Worm (Caenorhabditis elegans) whole organism, L3 larva: ENCODE results near the gene sri-66.

ENCODE experiments used
- nhr-11 ChIP-seq: fragments of 150-350 bp; optimal IDR thresholded peaks from 2 replicates; lab custom pipeline; 2014; ENCODE audit warnings: missing biosample characterization, missing genetic modification characterization
- nhr-12 ChIP-seq: fragments of 150-350 bp; optimal IDR thresholded peaks from 2 replicates; lab custom pipeline; 2014; ENCODE audit warnings: missing biosample characterization, missing genetic modification characterization
- nhr-237 ChIP-seq: fragments of 150-350 bp; optimal IDR thresholded peaks from 2 replicates; lab custom pipeline; 2014; ENCODE audit warnings: missing biosample characterization, missing genetic modification characterization
- skn-1 ChIP-seq: fragments of 150-350 bp; optimal IDR thresholded peaks from 2 replicates; lab custom pipeline; 2014; ENCODE audit warnings: missing biosample characterization, missing genetic modification characterization
- unc-39 ChIP-seq: sonication (generic microtip); optimal IDR thresholded peaks from 4 replicates; lab custom pipeline; 2017; ENCODE audit warnings: missing biosample characterization, missing genetic modification characterization

DNA sequence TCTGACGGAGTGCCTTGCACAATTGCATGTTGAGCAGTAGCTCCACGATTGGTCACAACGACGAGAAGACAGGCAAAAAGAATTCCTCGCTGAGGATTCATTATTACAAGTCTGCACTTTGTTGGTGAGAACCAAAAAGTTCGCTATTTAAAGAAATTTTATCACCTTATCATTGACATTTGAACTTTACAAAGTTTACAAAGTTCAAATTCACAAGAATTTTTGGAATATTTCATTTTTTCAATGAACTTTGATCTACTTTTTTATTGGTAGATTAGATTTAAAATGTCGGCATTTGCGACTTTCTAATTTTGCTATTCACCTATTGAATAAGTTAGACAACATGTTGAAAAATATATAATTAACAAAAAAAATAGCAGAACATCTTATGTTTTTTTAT, 33.8 kb upstream of the sri-66 start, which contains the start of gene F49H6.15:
- no peak for TF ChIP-seq unc-39
- TF ChIP-seq nhr-12, result no peak
- no peak for TF ChIP-seq skn-1 (tag; lab: Kevin White, UChicago)
- no peak for TF ChIP-seq nhr-237 (tag; lab: Kevin White, UChicago)
- TF ChIP-seq nhr-11, result no peak
